Fruit fly (Drosophila melanogaster) whole organism, embryonic: ENCODE measurements around the gene sll.

ENCODE experiments used
- Aef1 ChIP-seq: fragments of 200-800 bp; sonication (Bioruptor generic); IDR thresholded peaks from 3 replicates; pipeline ENCODE4 v1.3.6; 2022; ENCODE audit warnings: missing biosample characterization, missing genetic modification characterization
- Atf-2 ChIP-seq: fragments of 200-800 bp; sonication (Bioruptor generic); optimal IDR thresholded peaks from 2 replicates; lab custom pipeline; 2016; ENCODE audit warnings: missing biosample characterization, missing genetic modification characterization
- Atf6 ChIP-seq: fragments of 200-800 bp; sonication (Bioruptor generic); IDR thresholded peaks from 2 replicates; pipeline ENCODE4 v1.3.6; 2022; ENCODE audit warnings: missing biosample characterization, missing genetic modification characterization
- Bteb2 ChIP-seq: fragments of 200-800 bp; sonication (Bioruptor generic); optimal IDR thresholded peaks from 2 replicates; lab custom pipeline; 2016; ENCODE audit warnings: missing biosample characterization, missing genetic modification characterization
- CG10274 ChIP-seq: fragments of 200-800 bp; sonication (Bioruptor generic); optimal IDR thresholded peaks from 3 replicates; lab custom pipeline; 2017; ENCODE audit warnings: missing biosample characterization, mild to moderate bottlenecking, missing genetic modification characterization
- CG10462 ChIP-seq: fragments of 200-800 bp; sonication (Bioruptor generic); optimal IDR thresholded peaks from 2 replicates; lab custom pipeline; 2016; ENCODE audit warnings: missing biosample characterization, missing genetic modification characterization
- CG12155 ChIP-seq: fragments of 200-800 bp; sonication (Bioruptor generic); optimal IDR thresholded peaks from 3 replicates; lab custom pipeline; 2016; ENCODE audit warnings: missing biosample characterization, missing genetic modification characterization
- CG12219 ChIP-seq: fragments of 200-800 bp; sonication (Bioruptor generic); optimal IDR thresholded peaks from 3 replicates; lab custom pipeline; 2018; ENCODE audit warnings: missing biosample characterization, mild to moderate bottlenecking, missing genetic modification characterization
- CG12744 ChIP-seq: fragments of 200-800 bp; sonication (Bioruptor generic); optimal IDR thresholded peaks from 2 replicates; lab custom pipeline; 2016; ENCODE audit warnings: missing biosample characterization, missing genetic modification characterization
- CG13624 ChIP-seq: fragments of 200-800 bp; sonication (Bioruptor generic); optimal IDR thresholded peaks from 2 replicates; lab custom pipeline; 2016; ENCODE audit warnings: missing biosample characterization, missing genetic modification characterization
- CG14014 ChIP-seq: fragments of 200-800 bp; sonication (Bioruptor generic); IDR thresholded peaks from 2 replicates; pipeline ENCODE4 v1.3.6; 2022; ENCODE audit warnings: missing biosample characterization, missing genetic modification characterization
- CG14050 ChIP-seq: fragments of 200-800 bp; sonication (Bioruptor generic); IDR thresholded peaks from 3 replicates; pipeline ENCODE4 v1.3.6; 2022; ENCODE audit warnings: missing biosample characterization, missing genetic modification characterization
- CG15011 ChIP-seq: fragments of 200-800 bp; sonication (Bioruptor generic); optimal IDR thresholded peaks from 3 replicates; lab custom pipeline; 2018; ENCODE audit warnings: missing biosample characterization, mild to moderate bottlenecking, missing genetic modification characterization
- CG15601 ChIP-seq: fragments of 200-800 bp; sonication (Bioruptor generic); optimal IDR thresholded peaks from 3 replicates; lab custom pipeline; 2019; ENCODE audit warnings: missing biosample characterization, mild to moderate bottlenecking, missing genetic modification characterization, moderate library complexity
- CG17359 ChIP-seq: fragments of 200-800 bp; sonication (Bioruptor generic); optimal IDR thresholded peaks from 3 replicates; lab custom pipeline; 2018; ENCODE audit warnings: missing biosample characterization, mild to moderate bottlenecking, missing genetic modification characterization, moderate library complexity
- CG17612 ChIP-seq: fragments of 200-800 bp; sonication (Bioruptor generic); IDR thresholded peaks from 2 replicates; pipeline ENCODE4 v1.3.6; 2022; ENCODE audit warnings: missing biosample characterization, missing genetic modification characterization
- CG18476 ChIP-seq: fragments of 200-800 bp; sonication (Bioruptor generic); optimal IDR thresholded peaks from 2 replicates; lab custom pipeline; 2016; ENCODE audit warnings: missing biosample characterization, mild to moderate bottlenecking, missing genetic modification characterization
- CG18764 ChIP-seq: fragments of 200-800 bp; sonication (Bioruptor generic); optimal IDR thresholded peaks from 3 replicates; lab custom pipeline; 2016; ENCODE audit warnings: missing biosample characterization, missing genetic modification characterization
- CG4820 ChIP-seq: fragments of 200-800 bp; sonication (Bioruptor generic); optimal IDR thresholded peaks from 3 replicates; lab custom pipeline; 2016; ENCODE audit warnings: missing biosample characterization, missing genetic modification characterization
- CG5180 ChIP-seq: fragments of 200-800 bp; sonication (Bioruptor generic); optimal IDR thresholded peaks from 3 replicates; lab custom pipeline; 2017; ENCODE audit warnings: missing biosample characterization, missing genetic modification characterization, mild to moderate bottlenecking, moderate library complexity, missing genetic modification reagents
- CG6791 ChIP-seq: fragments of 200-800 bp; sonication (Bioruptor generic); IDR thresholded peaks from 3 replicates; pipeline ENCODE4 v1.3.6; 2022; ENCODE audit warnings: missing biosample characterization, missing genetic modification characterization; ENCODE audit not compliant: partially characterized antibody
- CG7839 ChIP-seq: fragments of 200-800 bp; sonication (Bioruptor generic); optimal IDR thresholded peaks from 3 replicates; lab custom pipeline; 2018; ENCODE audit warnings: missing biosample characterization, mild to moderate bottlenecking, missing genetic modification characterization, moderate library complexity
- Elba2 ChIP-seq: fragments of 200-800 bp; sonication (Bioruptor generic); optimal IDR thresholded peaks from 3 replicates; lab custom pipeline; 2016; ENCODE audit warnings: missing biosample characterization, missing genetic modification characterization
- Gug ChIP-seq: fragments of 200-800 bp; sonication (Bioruptor generic); IDR thresholded peaks from 4 replicates; pipeline ENCODE4 v1.3.6; 2022; ENCODE audit warnings: missing biosample characterization, missing genetic modification characterization
- Hey ChIP-seq: fragments of 200-800 bp; sonication (Bioruptor generic); optimal IDR thresholded peaks from 3 replicates; lab custom pipeline; 2018; ENCODE audit warnings: missing biosample characterization, mild to moderate bottlenecking, missing genetic modification characterization
- Hmr ChIP-seq: fragments of 200-800 bp; sonication (Bioruptor generic); optimal IDR thresholded peaks from 3 replicates; lab custom pipeline; 2017; ENCODE audit warnings: mild to moderate bottlenecking, missing biosample characterization, missing genetic modification reagents, missing genetic modification characterization
- Max ChIP-seq: fragments of 200-800 bp; sonication (Bioruptor generic); optimal IDR thresholded peaks from 2 replicates; lab custom pipeline; 2016; ENCODE audit warnings: missing biosample characterization, mild to moderate bottlenecking, missing genetic modification characterization
- Med ChIP-seq: fragments of 200-800 bp; sonication (Bioruptor generic); peaks from one replicate; lab custom pipeline; 2016; ENCODE audit warnings: missing biosample characterization, missing genetic modification characterization, mild to moderate bottlenecking, inconsistent platforms, moderate library complexity
- Nf-YB ChIP-seq: fragments of 200-800 bp; sonication (Bioruptor generic); optimal IDR thresholded peaks from 3 replicates; lab custom pipeline; 2019; ENCODE audit warnings: missing biosample characterization, mild to moderate bottlenecking, missing genetic modification characterization, moderate library complexity
- Oaz ChIP-seq: fragments of 200-800 bp; sonication (Bioruptor generic); IDR thresholded peaks from 2 replicates; pipeline ENCODE4 v1.3.6; 2022; ENCODE audit warnings: missing biosample characterization, missing genetic modification characterization
- Optix ChIP-seq: fragments of 200-800 bp; sonication (Bioruptor generic); IDR thresholded peaks from 3 replicates; pipeline ENCODE4 v1.3.6; 2022; ENCODE audit warnings: missing biosample characterization, missing genetic modification characterization
- Rx ChIP-seq: fragments of 200-800 bp; sonication (Bioruptor generic); IDR thresholded peaks from 2 replicates; pipeline ENCODE4 v1.3.6; 2022; ENCODE audit warnings: missing biosample characterization, missing genetic modification characterization
- Sox102F ChIP-seq: fragments of 200-800 bp; sonication (Bioruptor generic); optimal IDR thresholded peaks from 2 replicates; lab custom pipeline; 2018; ENCODE audit warnings: missing biosample characterization, mild to moderate bottlenecking, missing genetic modification characterization, moderate library complexity
- TFAM ChIP-seq: fragments of 200-800 bp; sonication (Bioruptor generic); optimal IDR thresholded peaks from 2 replicates; lab custom pipeline; 2017; ENCODE audit warnings: missing biosample characterization, missing genetic modification characterization, inconsistent platforms
- al ChIP-seq: fragments of 200-800 bp; sonication (Bioruptor generic); IDR thresholded peaks from 2 replicates; pipeline ENCODE4 v1.3.6; 2022; ENCODE audit warnings: missing biosample characterization, missing genetic modification characterization
- amos ChIP-seq: fragments of 200-800 bp; sonication (Bioruptor generic); IDR thresholded peaks from 2 replicates; pipeline ENCODE4 v1.3.6; 2022; ENCODE audit warnings: missing biosample characterization, missing genetic modification characterization; ENCODE audit not compliant: partially characterized antibody
- crp ChIP-seq, 2 experiments: fragments of 200-800 bp; sonication (Bioruptor generic); optimal IDR thresholded peaks; 2 replicates in 1 of 2; 3 replicates in 1 of 2; lab custom pipeline; 2017; ENCODE audit warnings: missing biosample characterization in 2 of 2, missing genetic modification characterization in 2 of 2, mild to moderate bottlenecking in 1 of 2, moderate library complexity in 1 of 2
- fd102C ChIP-seq: fragments of 200-800 bp; sonication (Bioruptor generic); optimal IDR thresholded peaks from 2 replicates; lab custom pipeline; 2018; ENCODE audit warnings: missing biosample characterization, mild to moderate bottlenecking, missing genetic modification characterization, moderate library complexity
- fru ChIP-seq: fragments of >200 bp; optimal IDR thresholded peaks from 2 replicates; lab custom pipeline; 2017
- gce ChIP-seq: fragments of 200-800 bp; sonication (Bioruptor generic); IDR thresholded peaks from 3 replicates; pipeline ENCODE4 v1.3.6; 2022; ENCODE audit warnings: missing biosample characterization, missing genetic modification characterization
- gfzf ChIP-seq: fragments of 200-800 bp; sonication (Bioruptor generic); optimal IDR thresholded peaks from 2 replicates; lab custom pipeline; 2016; ENCODE audit warnings: missing biosample characterization, mild to moderate bottlenecking, missing genetic modification characterization, moderate library complexity
- hbn ChIP-seq: fragments of 200-800 bp; sonication (Bioruptor generic); IDR thresholded peaks from 2 replicates; pipeline ENCODE4 v1.3.6; 2022; ENCODE audit warnings: missing biosample characterization, missing genetic modification characterization; ENCODE audit not compliant: partially characterized antibody
- her ChIP-seq: fragments of 200-800 bp; sonication (Bioruptor generic); optimal IDR thresholded peaks from 2 replicates; lab custom pipeline; 2016; ENCODE audit warnings: missing biosample characterization, missing genetic modification characterization
- maf-S ChIP-seq: fragments of 200-800 bp; sonication (Bioruptor generic); optimal IDR thresholded peaks from 2 replicates; lab custom pipeline; 2016; ENCODE audit warnings: missing biosample characterization, missing genetic modification characterization
- oc ChIP-seq: fragments of 200-800 bp; sonication (Bioruptor generic); optimal IDR thresholded peaks from 2 replicates; lab custom pipeline; 2018; ENCODE audit warnings: missing biosample characterization, mild to moderate bottlenecking, missing genetic modification characterization, moderate library complexity
- pfk ChIP-seq: fragments of 200-800 bp; sonication (Bioruptor generic); optimal IDR thresholded peaks from 2 replicates; lab custom pipeline; 2018; ENCODE audit warnings: missing biosample characterization, mild to moderate bottlenecking, missing genetic modification characterization, moderate library complexity
- pum ChIP-seq: fragments of 200-800 bp; sonication (Bioruptor generic); optimal IDR thresholded peaks from 2 replicates; lab custom pipeline; 2016; ENCODE audit warnings: missing biosample characterization, missing genetic modification characterization
- schlank ChIP-seq: fragments of 200-800 bp; sonication (Bioruptor generic); optimal IDR thresholded peaks from 2 replicates; lab custom pipeline; 2018; ENCODE audit warnings: missing biosample characterization, mild to moderate bottlenecking, missing genetic modification characterization
- stwl ChIP-seq: fragments of 200-800 bp; sonication (Bioruptor generic); optimal IDR thresholded peaks from 3 replicates; lab custom pipeline; 2018; ENCODE audit warnings: missing biosample characterization, mild to moderate bottlenecking, missing genetic modification characterization, moderate library complexity
- tap ChIP-seq: fragments of 200-800 bp; optimal IDR thresholded peaks from 3 replicates; lab custom pipeline; 2019; ENCODE audit warnings: missing biosample characterization, mild to moderate bottlenecking, missing genetic modification characterization, moderate library complexity
- zfh1 ChIP-seq: fragments of 200-800 bp; sonication (Bioruptor generic); IDR thresholded peaks from 3 replicates; pipeline ENCODE4 v1.3.6; 2022; ENCODE audit warnings: missing biosample characterization, missing genetic modification characterization

Gene sll

DNA sequence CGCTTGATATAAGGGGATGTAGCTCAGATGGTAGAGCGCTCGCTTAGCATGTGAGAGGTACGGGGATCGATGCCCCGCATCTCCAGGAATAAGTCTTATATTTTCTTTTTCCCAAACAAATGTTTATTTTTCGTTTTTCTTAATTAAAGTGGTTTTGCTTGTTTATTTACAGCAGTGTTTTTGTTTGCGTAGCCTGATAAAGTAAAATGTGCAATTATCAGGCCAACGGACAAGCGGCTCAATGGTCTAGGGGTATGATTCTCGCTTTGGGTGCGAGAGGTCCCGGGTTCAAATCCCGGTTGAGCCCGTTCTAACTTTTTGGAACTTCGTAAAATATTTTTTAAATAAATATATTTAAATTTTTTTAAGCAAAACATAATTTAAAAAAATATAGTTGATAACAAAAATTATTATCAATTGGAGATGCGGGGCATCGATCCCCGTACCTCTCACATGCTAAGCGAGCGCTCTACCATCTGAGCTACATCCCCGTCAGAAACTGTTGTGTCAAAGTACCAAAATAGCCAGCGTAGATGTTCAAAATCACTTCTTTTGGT lies 13.9 kb downstream of the sll start:
- TF ChIP-seq CG14050 (no peak), zfh1 (no peak), Rx (GFP tag; lab: Robert Waterston, UW) (no peak), CG12744 (GFP tag; lab: Kevin White, UChicago) (no peak), oc (tag; lab: Kevin White, UChicago) (peak; percentile 7), Oaz (no peak), tap (tag; lab: Kevin White, UChicago) (peak; percentile 29), fru (lab: Kevin White, UChicago) (no peak), Nf-YB (GFP tag; lab: Kevin White, UChicago) (no peak), gfzf (no peak), CG10274 (no peak), CG17612 (no peak), pfk (GFP tag; lab: Kevin White, UChicago) (no peak), Max (no peak), CG15011 (GFP tag; lab: Kevin White, UChicago) (no peak), Bteb2 (GFP tag; lab: Kevin White, UChicago) (no peak), CG7839 (tag; lab: Kevin White, UChicago) (peak; percentile 37), crp (GFP tag; optimal IDR thresholded peaks at IDR 0.05; lab: Kevin White, UChicago) (no peak), stwl (no peak), CG12155 (GFP tag; lab: Kevin White, UChicago) (no peak), Hmr (GFP tag; lab: Kevin White, UChicago) (no peak), Med (GFP tag; lab: Kevin White, UChicago) (peak; percentile 73), hbn (peak; percentile 41; the same call in 1 of the 2 replicates), CG13624 (no peak), CG14014 (no peak), CG17359 (tag; lab: Kevin White, UChicago) (no peak), Gug (GFP tag; lab: Robert Waterston, UW) (no peak), CG6791 (peak; percentile 60), TFAM (GFP tag; lab: Kevin White, UChicago) (no peak), Atf-2 (no peak), CG15601 (tag; lab: Kevin White, UChicago) (peak; percentile 6), CG5180 (GFP tag; lab: Kevin White, UChicago) (no peak), CG18476 (GFP tag; lab: Kevin White, UChicago) (no peak), al (GFP tag; lab: Robert Waterston, UW) (no peak), schlank (no peak), pum (GFP tag; lab: Kevin White, UChicago) (no peak), Sox102F (GFP tag; lab: Kevin White, UChicago) (no peak), Elba2 (GFP tag; lab: Kevin White, UChicago) (no peak), Hey (tag; lab: Kevin White, UChicago) (no peak), gce (GFP tag; lab: Robert Waterston, UW) (no peak), CG4820 (GFP tag; lab: Kevin White, UChicago) (no peak), amos (GFP tag; lab: Robert Waterston, UW) (peak; percentile 84), Atf6 (GFP tag; lab: Robert Waterston, UW) (no peak), CG12219 (GFP tag; lab: Kevin White, UChicago) (no peak), Optix (GFP tag; lab: Robert Waterston, UW) (no peak), CG10462 (no peak), CG18764 (no peak), maf-S (no peak), fd102C (no peak), her (GFP tag; lab: Kevin White, UChicago) (no peak), Aef1 (GFP tag; lab: Robert Waterston, UW) (no peak)
